Fruit fly (Drosophila melanogaster) S2 (cell line): Measurements from ENCODE around the gene Obp19b.

Experiments
- CG8478 ChIP-seq: fragments of >200 bp; optimal IDR thresholded peaks from 2 replicates; lab custom pipeline; 2018
- CTCF ChIP-seq, 2 experiments: fragments of >200 bp; optimal IDR thresholded peaks; 2 replicates each; lab custom pipeline; 2018

dm6 chrX:20467155-20467554 lies 50.6 kb downstream of the Obp19b start, which contains the start of gene GstT3:
- TF ChIP-seq CTCF (optimal IDR thresholded peaks at IDR 0.05; lab: Kevin White, UChicago) (no peak), CG8478 (lab: Kevin White, UChicago) (no peak)
